Worm (Caenorhabditis elegans) whole organism, L1 larva: ENCODE data around the gene Y54F10AR.2.
"Not testable (repeated sequence)": the region's sequence is repeated elsewhere in the genome, so short reads cannot be mapped to it uniquely, and the experiment has no call there.

Experiments
- C16A3.4 ChIP-seq: fragments of 150-350 bp; optimal IDR thresholded peaks from 2 replicates; lab custom pipeline; 2014; ENCODE audit warnings: missing biosample characterization, missing genetic modification characterization
- C34B4.2 ChIP-seq: sonication (generic microtip); optimal IDR thresholded peaks from 2 replicates; lab custom pipeline; 2017; ENCODE audit warnings: mild to moderate bottlenecking, missing genetic modification characterization, missing compliant biosample characterization
- alr-1 ChIP-seq: fragments of 200-800 bp; sonication (Bioruptor generic); optimal IDR thresholded peaks from 2 replicates; lab custom pipeline; 2018; ENCODE audit warnings: borderline replicate concordance, mild to moderate bottlenecking, missing genetic modification characterization, missing compliant biosample characterization
- ama-1 ChIP-seq: fragments of 150-350 bp; optimal IDR thresholded peaks from 2 replicates; lab custom pipeline; 2014
- ceh-8 ChIP-seq: fragments of 200-800 bp; sonication (Bioruptor generic); optimal IDR thresholded peaks from 2 replicates; lab custom pipeline; 2018; ENCODE audit warnings: mild to moderate bottlenecking, missing genetic modification characterization, moderate library complexity, missing compliant biosample characterization
- dpl-1 ChIP-seq, 3 experiments: fragments of 150-350 bp in 2 of 3; sonication (generic microtip) in 1 of 3; optimal IDR thresholded peaks; 2 replicates each; lab custom pipeline; 2014 to 2017; ENCODE audit warnings: missing biosample characterization in 3 of 3, missing genetic modification characterization in 3 of 3, missing genetic modification reagents in 3 of 3
- efl-1 ChIP-seq, 4 experiments: fragments of 150-350 bp; optimal IDR thresholded peaks in 3 of 4; peaks in 1 of 4; 1 replicate in 1 of 4; 2 replicates in 3 of 4; lab custom pipeline; 2014; ENCODE audit warnings: missing biosample characterization in 2 of 4, missing genetic modification characterization in 2 of 4, missing genetic modification reagents in 2 of 4
- efl-3 ChIP-seq: fragments of 200-800 bp; sonication (Bioruptor generic); optimal IDR thresholded peaks from 2 replicates; lab custom pipeline; 2018; ENCODE audit warnings: mild to moderate bottlenecking, missing genetic modification characterization, missing compliant biosample characterization
- egl-27 ChIP-seq, 2 experiments: fragments of 150-350 bp in 1 of 2; sonication (generic microtip); optimal IDR thresholded peaks; 3 replicates each; lab custom pipeline; 2017 to 2018; ENCODE audit warnings: missing biosample characterization in 2 of 2, missing genetic modification characterization in 2 of 2, missing genetic modification reagents in 2 of 2
- elt-3 ChIP-seq, 6 experiments: fragments of 150-350 bp in 1 of 6; sonication (generic microtip); optimal IDR thresholded peaks; 2 replicates each; lab custom pipeline; 2017 to 2018; ENCODE audit warnings: missing biosample characterization in 6 of 6, missing genetic modification characterization in 6 of 6, inconsistent platforms in 1 of 6
- fkh-4 ChIP-seq: sonication (generic microtip); optimal IDR thresholded peaks from 2 replicates; lab custom pipeline; 2016; ENCODE audit warnings: missing compliant biosample characterization, missing genetic modification characterization, borderline replicate concordance
- lin-15B ChIP-seq: fragments of 150-350 bp; sonication (generic microtip); optimal IDR thresholded peaks from 3 replicates; lab custom pipeline; 2014; ENCODE audit warnings: missing biosample characterization, missing genetic modification characterization
- lin-35 ChIP-seq, 2 experiments: fragments of 150-350 bp; optimal IDR thresholded peaks; 2 replicates each; lab custom pipeline; 2014; ENCODE audit warnings: missing biosample characterization in 2 of 2, missing genetic modification characterization in 2 of 2, missing genetic modification reagents in 2 of 2
- lin-39 ChIP-seq: fragments of 150-350 bp; optimal IDR thresholded peaks from 2 replicates; lab custom pipeline; 2014; ENCODE audit warnings: missing biosample characterization, missing genetic modification reagents, missing genetic modification characterization
- mdl-1 ChIP-seq, 2 experiments: fragments of 150-350 bp; optimal IDR thresholded peaks; 2 replicates each; lab custom pipeline; 2014 to 2017; ENCODE audit warnings: missing biosample characterization in 2 of 2, missing genetic modification characterization in 2 of 2, inconsistent platforms in 1 of 2
- mep-1 ChIP-seq: fragments of 150-350 bp; optimal IDR thresholded peaks from 2 replicates; lab custom pipeline; 2014; ENCODE audit warnings: missing biosample characterization, missing genetic modification characterization
- nhr-20 ChIP-seq: sonication (generic microtip); optimal IDR thresholded peaks from 2 replicates; lab custom pipeline; 2016; ENCODE audit warnings: mild to moderate bottlenecking, missing genetic modification characterization, missing compliant biosample characterization
- nhr-237 ChIP-seq: fragments of 150-350 bp; optimal IDR thresholded peaks from 2 replicates; lab custom pipeline; 2014; ENCODE audit warnings: missing biosample characterization, missing genetic modification characterization
- pqm-1 ChIP-seq: sonication (generic microtip); optimal IDR thresholded peaks from 3 replicates; lab custom pipeline; 2017; ENCODE audit warnings: missing biosample characterization, missing genetic modification characterization
- rnt-1 ChIP-seq: sonication (generic microtip); optimal IDR thresholded peaks from 2 replicates; lab custom pipeline; 2016; ENCODE audit warnings: mild to moderate bottlenecking, missing genetic modification characterization, moderate library complexity, missing compliant biosample characterization
- skn-1 ChIP-seq: fragments of 150-350 bp; optimal IDR thresholded peaks from 2 replicates; lab custom pipeline; 2014; ENCODE audit warnings: missing biosample characterization, missing genetic modification characterization
- sox-4 ChIP-seq: sonication (generic microtip); optimal IDR thresholded peaks from 2 replicates; lab custom pipeline; 2016; ENCODE audit warnings: missing genetic modification characterization, missing compliant biosample characterization
- sup-37 ChIP-seq: fragments of 200-800 bp; sonication (Bioruptor generic); optimal IDR thresholded peaks from 2 replicates; lab custom pipeline; 2018; ENCODE audit warnings: mild to moderate bottlenecking, missing genetic modification characterization, missing compliant biosample characterization
- tbx-2 ChIP-seq: sonication (generic microtip); optimal IDR thresholded peaks from 2 replicates; lab custom pipeline; 2016; ENCODE audit warnings: missing genetic modification characterization, missing compliant biosample characterization
- unc-62 ChIP-seq: fragments of 150-350 bp; optimal IDR thresholded peaks from 2 replicates; lab custom pipeline; 2014; ENCODE audit warnings: missing biosample characterization, missing genetic modification reagents, missing genetic modification characterization
- unc-86 ChIP-seq: sonication (generic microtip); optimal IDR thresholded peaks from 2 replicates; lab custom pipeline; 2016; ENCODE audit warnings: missing genetic modification characterization, missing compliant biosample characterization
- unc-98 ChIP-seq: fragments of 200-800 bp; sonication (Bioruptor generic); IDR thresholded peaks from 2 replicates; pipeline ENCODE4 v1.3.6; 2022; ENCODE audit warnings: missing genetic modification characterization, missing compliant biosample characterization
- zag-1 ChIP-seq: fragments of 150-350 bp; optimal IDR thresholded peaks from 2 replicates; lab custom pipeline; 2014; ENCODE audit warnings: missing biosample characterization, missing genetic modification characterization
- zip-4 ChIP-seq: fragments of 200-800 bp; sonication (Bioruptor generic); optimal IDR thresholded peaks from 2 replicates; lab custom pipeline; 2018; ENCODE audit warnings: mild to moderate bottlenecking, missing genetic modification characterization, moderate library complexity, missing compliant biosample characterization
- ztf-11 ChIP-seq, 2 experiments: sonication (generic microtip); optimal IDR thresholded peaks; 2 replicates each; lab custom pipeline; 2016 to 2017; ENCODE audit warnings: missing genetic modification characterization in 2 of 2, missing biosample characterization in 1 of 2, missing compliant biosample characterization in 1 of 2

Gene Y54F10AR.2

DNA sequence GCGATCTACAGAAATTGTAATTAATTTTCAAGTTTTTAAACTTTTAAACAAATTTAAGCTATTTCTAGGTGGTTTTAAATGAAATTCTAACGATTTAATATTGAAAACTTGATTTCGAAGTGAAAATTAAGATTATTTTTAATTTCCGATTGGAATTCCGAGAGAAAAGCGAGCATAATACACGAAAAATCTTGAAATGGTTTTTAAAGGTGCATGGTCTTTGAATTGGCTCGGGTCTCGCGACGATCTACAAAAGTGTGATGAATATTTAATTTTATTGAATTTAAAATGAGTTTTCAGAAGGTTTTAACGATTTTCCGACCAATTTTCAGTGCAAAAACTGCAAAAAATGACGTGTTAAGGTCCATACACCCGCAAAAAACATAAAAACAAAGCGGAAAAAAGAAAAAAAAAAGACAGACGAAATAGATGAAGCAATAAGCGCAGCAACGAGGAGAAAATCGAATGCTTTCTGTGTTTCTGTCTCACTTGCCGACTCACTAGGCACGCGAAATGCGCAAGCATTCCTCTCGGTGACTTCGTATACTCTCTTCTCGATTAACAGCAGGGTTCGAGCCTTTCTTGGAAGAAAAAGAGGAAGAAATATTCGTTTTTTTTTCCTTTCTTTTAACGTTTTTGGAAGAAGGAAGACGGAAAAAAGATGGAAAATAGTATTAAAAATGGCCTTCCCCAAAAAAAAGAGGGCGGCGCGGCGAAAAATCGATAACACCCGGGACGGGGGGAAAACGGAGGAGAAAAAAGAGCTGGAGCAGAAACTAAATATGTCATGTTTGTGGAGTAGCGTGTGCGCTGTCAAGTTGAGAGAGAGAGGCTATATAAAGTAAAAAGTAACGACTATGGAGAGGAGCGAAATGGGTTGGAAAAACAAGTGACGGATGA, 5.3 kb upstream of the Y54F10AR.2 start (continued):
- TF ChIP-seq unc-62 (GFP tag; lab: Kevin White, UChicago) (no peak), nhr-20 (peak; percentile 18), C16A3.4 (tag; lab: Kevin White, UChicago) (peak; percentile 59), sox-4 (tag; lab: Kevin White, UChicago) (no peak), tbx-2 (peak; percentile 38), mep-1 (tag; lab: Kevin White, UChicago) (no peak), unc-86 (peak; percentile 3), efl-3 (GFP tag; lab: Kevin White, UChicago) (no peak), mdl-1 (tag; optimal IDR thresholded peaks at IDR 0.05; lab: Kevin White, UChicago) (peak in 1 of 2 experiments; percentile 44), egl-27 (tag; optimal IDR thresholded peaks at IDR 0.05; lab: Kevin White, UChicago) (no peak)

DNA sequence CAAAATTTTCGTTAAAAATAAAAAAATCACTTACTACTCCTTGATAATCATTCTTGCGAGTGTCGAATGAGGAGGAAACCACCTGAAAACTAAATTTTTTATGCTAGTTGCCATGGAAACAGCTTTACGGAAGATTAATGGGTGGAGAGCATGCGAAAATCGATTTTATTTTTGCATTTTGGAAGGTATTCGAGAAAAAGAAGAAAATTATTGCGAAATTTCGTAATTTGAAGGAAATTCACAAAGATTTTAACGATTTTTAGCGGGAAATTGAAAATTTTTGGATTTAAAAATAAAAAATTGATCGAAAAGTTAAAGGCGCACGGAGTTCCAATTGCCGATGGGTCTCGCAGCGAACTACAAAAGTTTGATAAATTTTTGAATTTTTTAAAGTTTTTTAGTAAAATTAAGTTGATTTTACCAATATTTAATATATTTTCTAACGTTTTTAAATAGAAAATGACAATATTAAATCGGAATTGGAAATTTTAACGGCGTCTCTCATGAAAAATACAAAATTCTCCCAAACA, 4.4 kb upstream of the Y54F10AR.2 start, which contains the start of gene Y54F10AR.1:
Y54F10AR.1 (minus strand) TSS at position 51 of the 530 bp plus-strand sequence.
- no peak for TF ChIP-seq lin-39 (tag; lab: Kevin White, UChicago)
- peak in 1 of 2 experiments; percentile 13 for TF ChIP-seq efl-1 (optimal IDR thresholded peaks at IDR 0.05; lab: Kevin White, UChicago)
- TF ChIP-seq efl-1 (GFP tag; optimal IDR thresholded peaks at IDR 0.05 in 1 of 2; lab: Kevin White, UChicago), result peak in 1 of 2 experiments; percentile 10

DNA sequence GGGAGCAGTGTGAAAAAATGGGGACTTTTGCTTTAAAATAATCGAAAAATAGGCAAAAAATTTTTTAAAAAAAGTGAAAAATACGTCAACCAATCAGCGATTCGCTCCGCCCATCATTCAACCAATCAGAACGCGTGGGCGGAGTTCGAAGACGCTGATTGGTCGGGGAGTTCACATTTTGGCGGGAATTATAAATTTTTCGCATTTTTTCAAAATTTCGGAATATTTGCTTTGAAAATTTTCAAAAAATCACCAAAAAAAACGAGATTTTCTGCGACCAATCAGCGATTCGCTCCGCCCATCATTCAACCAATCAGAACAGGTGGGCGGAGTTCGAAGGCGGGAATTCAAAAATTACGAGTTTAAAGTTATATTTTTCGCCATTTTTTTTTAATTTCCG, 1.1 kb upstream of the Y54F10AR.2 start:
- no peak for TF ChIP-seq nhr-237 (tag; lab: Kevin White, UChicago)
- no peak for TF ChIP-seq efl-1 (optimal IDR thresholded peaks at IDR 0.05; lab: Kevin White, UChicago)
- peak; percentile 8 to 24 for TF ChIP-seq efl-1 (GFP tag; optimal IDR thresholded peaks at IDR 0.05 in 1 of 2; lab: Kevin White, UChicago)

DNA sequence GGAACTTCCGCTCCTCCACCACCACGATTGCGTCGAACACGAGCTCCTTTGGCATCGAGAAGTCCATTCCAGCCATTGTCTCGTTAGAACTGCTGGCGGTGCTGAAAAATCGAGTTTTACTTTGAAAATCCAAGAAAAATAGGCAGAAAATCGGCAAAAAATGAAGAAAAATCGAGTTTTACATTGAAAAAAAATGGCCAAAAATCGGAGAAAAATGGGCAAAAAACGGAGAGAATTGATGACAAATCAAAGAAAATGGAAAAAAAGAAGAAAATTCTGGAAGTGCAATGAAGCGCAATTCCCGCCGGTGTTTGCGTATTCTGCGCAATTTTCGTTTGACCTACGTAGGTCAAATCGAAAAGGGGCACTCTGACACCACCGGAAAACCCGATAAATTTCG, 7.5 kb downstream of the Y54F10AR.2 start, which contains the start of gene Y54F10AM.11:
Y54F10AM.11 (minus strand) TSS at position 101 of the 400 bp plus-strand sequence.
- TF ChIP-seq dpl-1 (GFP tag; optimal IDR thresholded peaks at IDR 0.05; lab: Kevin White, UChicago); skn-1; rnt-1 (tag; lab: Kevin White, UChicago): not testable (repeated sequence)

DNA sequence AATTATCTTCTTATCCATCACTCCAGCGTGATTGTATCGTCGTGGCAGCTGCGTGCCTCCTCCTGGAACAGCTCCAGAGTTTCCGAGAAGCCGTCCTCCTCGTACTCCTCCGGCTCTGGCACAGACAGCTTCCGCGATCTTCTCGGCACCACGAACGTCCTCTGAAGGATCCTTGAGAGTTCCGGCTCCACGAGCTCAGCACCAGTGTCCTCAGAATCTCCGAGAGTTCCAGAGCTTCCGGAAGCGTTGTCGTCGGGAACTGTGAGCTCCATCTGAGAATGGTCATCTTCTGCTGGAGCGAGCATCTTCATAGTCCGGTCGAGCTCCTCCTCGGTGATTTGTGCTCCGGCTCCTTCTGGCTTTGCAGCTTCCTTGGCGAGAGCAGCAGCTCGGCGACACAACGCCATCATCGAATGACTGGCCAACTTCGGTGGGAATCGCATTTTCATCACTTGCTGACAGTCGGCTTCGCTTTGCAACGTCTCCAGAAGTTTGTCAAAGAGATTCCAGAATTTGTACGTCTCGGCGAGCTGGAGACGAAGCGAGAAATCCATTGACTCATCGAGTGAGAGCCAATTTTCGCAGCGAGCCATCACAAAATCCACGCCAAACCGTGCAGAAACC, 8.2 kb downstream of the Y54F10AR.2 start:
- TF ChIP-seq lin-35 (GFP tag; optimal IDR thresholded peaks at IDR 0.05; lab: Kevin White, UChicago), result no peak
- TF ChIP-seq lin-15B (tag; lab: Kevin White, UChicago), result no peak
- no peak for TF ChIP-seq elt-3 (tag; optimal IDR thresholded peaks at IDR 0.05; lab: Kevin White, UChicago)
- TF ChIP-seq ceh-8 (GFP tag; lab: Kevin White, UChicago), result no peak
- TF ChIP-seq mdl-1 (tag; optimal IDR thresholded peaks at IDR 0.05; lab: Kevin White, UChicago), result no peak
- TF ChIP-seq ztf-11 (tag; optimal IDR thresholded peaks at IDR 0.05; lab: Kevin White, UChicago), result no peak
- TF ChIP-seq pqm-1 (tag; lab: Kevin White, UChicago), result no peak
- no peak for TF ChIP-seq zip-4 (GFP tag; lab: Kevin White, UChicago)
- no peak for TF ChIP-seq ama-1 (lab: Kevin White, UChicago)
- no peak for TF ChIP-seq sup-37 (GFP tag; lab: Kevin White, UChicago)
- no peak for TF ChIP-seq unc-98
- no peak for TF ChIP-seq lin-39 (tag; lab: Kevin White, UChicago)
- no peak for TF ChIP-seq nhr-237 (tag; lab: Kevin White, UChicago)
- no peak for TF ChIP-seq alr-1 (tag; lab: Kevin White, UChicago)
- no peak for TF ChIP-seq fkh-4 (tag; lab: Kevin White, UChicago)
- TF ChIP-seq unc-86, result no peak
- no peak for TF ChIP-seq C34B4.2 (tag; lab: Kevin White, UChicago)
- no peak for TF ChIP-seq zag-1 (tag; lab: Kevin White, UChicago)
